Worm (Caenorhabditis elegans): Measurements from ENCODE around the gene Y41D4B.1.

The Y41D4B.1 gene

DNA sequence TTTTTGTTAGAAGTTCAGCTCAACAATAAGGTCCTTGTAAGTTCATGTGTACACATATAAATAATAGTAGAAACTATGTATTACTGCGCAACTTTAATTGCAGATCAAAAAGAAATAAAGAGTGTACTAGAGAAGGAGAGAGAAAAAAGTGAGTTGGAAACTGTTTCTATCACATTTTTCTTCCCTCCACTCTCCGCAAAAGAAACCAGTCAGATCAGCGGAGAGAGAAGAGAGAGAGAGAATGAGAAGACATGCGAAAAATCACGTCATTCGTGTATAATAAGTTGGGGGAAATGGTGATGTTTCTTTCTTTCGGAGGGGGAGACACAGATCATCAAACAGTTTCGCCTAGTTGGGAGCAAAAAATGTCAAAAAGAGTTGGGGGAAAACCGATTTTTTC is 17.2 kb upstream of the Y41D4B.1 start:
- TF ChIP-seq nfya-1 (tag; optimal IDR thresholded peaks at IDR 0.05), result peak; percentile 41
- no peak for TF ChIP-seq ceh-34 (tag; optimal IDR thresholded peaks at IDR 0.05)

DNA sequence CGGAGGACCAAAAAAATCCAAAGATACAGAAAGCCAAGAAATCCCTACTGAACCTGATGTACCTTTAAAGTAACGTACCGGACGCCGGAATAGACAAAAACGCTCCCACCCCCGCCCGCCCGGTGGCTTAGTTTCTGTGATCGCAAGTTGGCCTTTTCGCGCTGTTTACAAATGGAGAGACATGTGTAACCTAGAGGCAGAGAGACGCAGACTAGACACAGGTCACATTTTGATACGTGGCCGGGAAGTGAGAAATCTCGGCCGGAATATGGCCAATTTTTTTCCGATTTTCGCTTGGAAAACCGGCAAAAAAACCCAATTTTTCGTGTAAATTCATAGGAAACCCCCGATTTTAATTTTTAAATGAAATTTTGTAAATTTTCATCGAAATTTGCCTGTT is 15.4 kb upstream of the Y41D4B.1 start:
- TF ChIP-seq ceh-19 (GFP tag; optimal IDR thresholded peaks at IDR 0.05), result peak; percentile 16
- TF ChIP-seq pqm-1 (tag; optimal IDR thresholded peaks at IDR 0.05), result no peak
- peak; percentile 36 for TF ChIP-seq hlh-30 (tag; optimal IDR thresholded peaks at IDR 0.05; ENCODE audit: insufficient read depth)

DNA sequence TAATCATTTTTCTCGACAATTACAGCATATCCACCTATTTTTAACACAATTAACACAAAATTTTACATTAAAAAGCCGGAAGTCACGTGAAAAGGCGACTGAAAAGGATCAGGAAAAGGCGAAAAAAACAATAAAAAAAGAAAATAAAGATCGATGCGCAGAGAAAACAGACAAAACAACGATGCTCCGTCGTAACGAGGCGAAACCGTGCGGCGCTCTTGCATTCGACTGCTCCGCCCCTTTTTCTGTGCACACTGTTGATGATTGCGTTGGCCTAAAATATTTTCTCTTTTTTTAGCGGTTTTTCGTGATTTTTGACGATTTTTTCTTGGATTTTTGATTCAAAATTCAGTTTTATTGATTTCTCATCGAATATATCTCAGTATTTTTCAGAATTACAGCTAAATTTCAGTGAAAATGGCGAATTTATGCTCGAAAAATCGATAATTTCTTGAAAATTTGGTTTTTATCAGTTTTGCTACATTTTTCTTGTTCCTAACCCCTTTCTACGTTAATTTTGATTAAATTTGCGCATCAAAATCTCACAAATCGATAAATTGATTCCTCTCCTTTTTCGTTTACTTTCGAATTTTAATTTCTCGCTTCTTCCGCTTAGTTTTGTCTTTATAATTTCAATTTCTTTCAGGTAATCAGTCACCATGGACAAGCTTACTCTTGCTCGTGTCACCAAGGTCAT is 13.3 kb upstream of the Y41D4B.1 start, which contains the start of gene rps-28:
Gene rps-28 (plus strand): TSS at position 647 of the 697 bp plus-strand sequence.
- TF ChIP-seq T23F11.4 (GFP tag; optimal IDR thresholded peaks at IDR 0.05) (peak; percentile 77), C38D4.7 (GFP tag; optimal IDR thresholded peaks at IDR 0.05) (peak; percentile 60), eyg-1 (tag; optimal IDR thresholded peaks at IDR 0.05) (peak; percentile 73), unc-86 (tag; optimal IDR thresholded peaks at IDR 0.05) (peak; percentile 91), che-1 (tag; optimal IDR thresholded peaks at IDR 0.05) (peak; percentile 69), hlh-30 (tag; optimal IDR thresholded peaks at IDR 0.05; ENCODE audit: insufficient read depth) (peak; percentile 64), zip-5 (tag; optimal IDR thresholded peaks at IDR 0.05) (peak; percentile 77), npax-4 (tag; optimal IDR thresholded peaks at IDR 0.05) (peak; percentile 61), dmd-4 (tag; optimal IDR thresholded peaks at IDR 0.05; ENCODE audit: borderline replicate concordance) (no peak), hlh-6 (tag; optimal IDR thresholded peaks at IDR 0.05) (peak; percentile 42), pag-3 (tag; optimal IDR thresholded peaks at IDR 0.05; ENCODE audit: borderline replicate concordance) (peak; percentile 24), rnt-1 (tag; optimal IDR thresholded peaks at IDR 0.05) (peak; percentile 97), lin-11 (tag; optimal IDR thresholded peaks at IDR 0.05) (peak; percentile 49), unc-3 (GFP tag; conservative IDR thresholded peaks at IDR 0.05) (peak; percentile 79), unc-3 (tag; optimal IDR thresholded peaks at IDR 0.05) (peak; percentile 90), ztf-16 (tag; optimal IDR thresholded peaks at IDR 0.05) (peak; percentile 91), ref-2 (tag; optimal IDR thresholded peaks at IDR 0.05) (peak; percentile 95), sox-2 (GFP tag; IDR thresholded peaks at IDR 0.05) (peak; percentile 78), ceh-45 (GFP tag; IDR thresholded peaks at IDR 0.05) (peak; percentile 70), ceh-9 (tag; optimal IDR thresholded peaks at IDR 0.05) (no peak), pha-4 (tag; optimal IDR thresholded peaks at IDR 0.05) (no peak), pros-1 (tag; optimal IDR thresholded peaks at IDR 0.05) (peak; percentile 44), mec-3 (tag; optimal IDR thresholded peaks at IDR 0.05; ENCODE audit: borderline replicate concordance) (no peak), ceh-6 (GFP tag; optimal IDR thresholded peaks at IDR 0.05) (peak; percentile 61), nhr-232 (tag; optimal IDR thresholded peaks at IDR 0.05) (peak; percentile 63), fkh-6 (tag; optimal IDR thresholded peaks at IDR 0.05) (peak; percentile 78), pqm-1 (tag; optimal IDR thresholded peaks at IDR 0.05) (peak; percentile 12), elt-4 (tag; optimal IDR thresholded peaks at IDR 0.05) (no peak), ets-4 (tag; optimal IDR thresholded peaks at IDR 0.05) (peak; percentile 82), pax-1 (tag; optimal IDR thresholded peaks at IDR 0.05) (peak; percentile 87), tbx-7 (tag; optimal IDR thresholded peaks at IDR 0.05) (peak; percentile 46), lim-6 (tag; optimal IDR thresholded peaks at IDR 0.05) (peak; percentile 53), ahr-1 (tag; optimal IDR thresholded peaks at IDR 0.05) (peak; percentile 72), odd-2 (tag; optimal IDR thresholded peaks at IDR 0.05) (peak; percentile 53), elt-2 (tag; optimal IDR thresholded peaks at IDR 0.05) (peak; percentile 97), nfya-1 (tag; optimal IDR thresholded peaks at IDR 0.05) (peak; percentile 99), F13H6.1 (tag; optimal IDR thresholded peaks at IDR 0.05) (peak; percentile 84), unc-55 (GFP tag; optimal IDR thresholded peaks at IDR 0.05) (peak; percentile 79), Y22D7AL.16 (tag; optimal IDR thresholded peaks at IDR 0.05) (peak; percentile 73), ceh-18 (tag; optimal IDR thresholded peaks at IDR 0.05) (peak; percentile 98), nhr-11 (tag; optimal IDR thresholded peaks at IDR 0.05) (peak; percentile 56), ceh-22 (tag; optimal IDR thresholded peaks at IDR 0.05) (no peak), ttx-3 (tag; optimal IDR thresholded peaks at IDR 0.05) (peak; percentile 85), ceh-14 (tag; optimal IDR thresholded peaks at IDR 0.05) (peak; percentile 97), sox-4 (tag; optimal IDR thresholded peaks at IDR 0.05) (peak; percentile 77), fax-1 (tag; optimal IDR thresholded peaks at IDR 0.05) (peak; percentile 73)
